Worm (Caenorhabditis elegans) whole organism, midembryonic: ENCODE results near the gene pgph-2.

ENCODE experiments used
- T22C8.4 ChIP-seq: fragments of 200-800 bp; sonication (Bioruptor generic); IDR thresholded peaks from 2 replicates; pipeline ENCODE4 v1.3.6; 2022; ENCODE audit warnings: missing genetic modification characterization, missing compliant biosample characterization
- cog-1 ChIP-seq: sonication (generic microtip); optimal IDR thresholded peaks from 2 replicates; lab custom pipeline; 2016; ENCODE audit warnings: missing genetic modification characterization, missing compliant biosample characterization
- flt-1 ChIP-seq: fragments of 200-800 bp; sonication (Bioruptor generic); IDR thresholded peaks from 2 replicates; pipeline ENCODE4 v1.3.6; 2022; ENCODE audit warnings: missing genetic modification characterization, missing compliant biosample characterization
- klf-2 ChIP-seq: fragments of 200-800 bp; sonication (Bioruptor generic); conservative IDR thresholded peaks from 2 replicates; pipeline ENCODE4 v1.3.6; 2022; ENCODE audit warnings: missing genetic modification reagents, missing genetic modification characterization, missing compliant biosample characterization
- med-1 ChIP-seq: sonication (generic microtip); optimal IDR thresholded peaks from 2 replicates; lab custom pipeline; 2017; ENCODE audit warnings: missing genetic modification characterization, mild to moderate bottlenecking, missing compliant biosample characterization, antibody characterized with exemption, missing genetic modification reagents; ENCODE audit not compliant: insufficient read depth
- ref-1 ChIP-seq: fragments of 200-800 bp; sonication (Bioruptor generic); conservative IDR thresholded peaks from 2 replicates; pipeline ENCODE4 v1.3.6; 2022; ENCODE audit warnings: missing genetic modification reagents, missing genetic modification characterization, missing compliant biosample characterization
- tab-1 ChIP-seq: fragments of 200-800 bp; sonication (Bioruptor generic); IDR thresholded peaks from 2 replicates; pipeline ENCODE4 v1.3.6; 2022; ENCODE audit warnings: missing genetic modification characterization, missing compliant biosample characterization
- ztf-23 ChIP-seq: fragments of 200-800 bp; sonication (Bioruptor generic); IDR thresholded peaks from 2 replicates; pipeline ENCODE4 v1.3.6; 2022; ENCODE audit warnings: missing genetic modification reagents, missing genetic modification characterization, missing compliant biosample characterization
- ztf-29 ChIP-seq: fragments of 200-800 bp; sonication (Bioruptor generic); IDR thresholded peaks from 2 replicates; pipeline ENCODE4 v1.3.6; 2022; ENCODE audit warnings: missing genetic modification reagents, missing genetic modification characterization, missing compliant biosample characterization

ce11 chrV:5774137-5774536 lies 9.2 kb downstream of the pgph-2 start:
- TF ChIP-seq tab-1 (GFP tag; lab: Robert Waterston, UW) (no peak), ztf-23 (GFP tag; lab: Robert Waterston, UW) (no peak), klf-2 (GFP tag; lab: Robert Waterston, UW) (no peak), ztf-29 (GFP tag; lab: Robert Waterston, UW) (no peak), ref-1 (GFP tag; lab: Robert Waterston, UW) (no peak), med-1 (GFP tag; lab: Kevin White, UChicago) (no peak), cog-1 (tag; lab: Kevin White, UChicago) (no peak), flt-1 (no peak), T22C8.4 (GFP tag; lab: Robert Waterston, UW) (no peak)
